Fruit fly (Drosophila melanogaster) whole organism, wandering third instar larva: ENCODE measurements around the gene CG15740.

Source experiments
- Abd-B ChIP-seq: fragments of >200 bp; optimal IDR thresholded peaks from 2 replicates; lab custom pipeline; 2017; ENCODE audit warnings: missing biosample characterization, missing genetic modification characterization
- CG32264 ChIP-seq: fragments of 200-800 bp; sonication (Bioruptor generic); optimal IDR thresholded peaks from 2 replicates; lab custom pipeline; 2016; ENCODE audit warnings: missing biosample characterization, missing genetic modification characterization
- CrebA ChIP-seq: fragments of 200-800 bp; sonication (Bioruptor generic); optimal IDR thresholded peaks from 2 replicates; lab custom pipeline; 2016; ENCODE audit warnings: missing biosample characterization, mild to moderate bottlenecking, missing genetic modification characterization, borderline replicate concordance
- Dfd ChIP-seq: fragments of >200 bp; optimal IDR thresholded peaks from 2 replicates; lab custom pipeline; 2017; ENCODE audit warnings: missing biosample characterization, missing genetic modification characterization
- Hr83 ChIP-seq: fragments of 200-300 bp; sonication (Bioruptor generic); optimal IDR thresholded peaks from 2 replicates; lab custom pipeline; 2016; ENCODE audit warnings: missing biosample characterization, mild to moderate bottlenecking, missing genetic modification characterization, moderate library complexity; ENCODE audit not compliant: poor library complexity, severe bottlenecking
- Myc ChIP-seq: fragments of >200 bp; optimal IDR thresholded peaks from 2 replicates; lab custom pipeline; 2017
- OdsH ChIP-seq: fragments of 200-800 bp; sonication (Bioruptor generic); optimal IDR thresholded peaks from 2 replicates; lab custom pipeline; 2016; ENCODE audit warnings: missing biosample characterization, mild to moderate bottlenecking, missing genetic modification characterization
- Vsx2 ChIP-seq: fragments of 200-300, 225-300 bp; sonication (Bioruptor generic); optimal IDR thresholded peaks from 2 replicates; lab custom pipeline; 2018; ENCODE audit warnings: missing biosample characterization, missing genetic modification characterization; ENCODE audit not compliant: partially characterized antibody
- br ChIP-seq: fragments of 200-800 bp; sonication (Bioruptor generic); optimal IDR thresholded peaks from 2 replicates; lab custom pipeline; 2016; ENCODE audit warnings: missing biosample characterization, missing genetic modification characterization
- dsf ChIP-seq: sonication (Bioruptor generic); optimal IDR thresholded peaks from 2 replicates; lab custom pipeline; 2016; ENCODE audit warnings: missing biosample characterization, missing genetic modification characterization, borderline replicate concordance
- foxo ChIP-seq, 2 experiments: fragments of 200-800 bp; sonication (Bioruptor generic); optimal IDR thresholded peaks; 2 replicates in 1 of 2; 3 replicates in 1 of 2; lab custom pipeline; 2016 to 2017; ENCODE audit warnings: missing biosample characterization in 2 of 2, missing genetic modification characterization in 2 of 2
- fru ChIP-seq: fragments of 200-800 bp; sonication (Bioruptor generic); optimal IDR thresholded peaks from 3 replicates; lab custom pipeline; 2016; ENCODE audit warnings: missing biosample characterization, mild to moderate bottlenecking, missing genetic modification characterization
- psq ChIP-seq: fragments of 200-800 bp; sonication (Bioruptor generic); optimal IDR thresholded peaks from 3 replicates; lab custom pipeline; 2017; ENCODE audit warnings: missing biosample characterization, mild to moderate bottlenecking, missing genetic modification characterization, moderate library complexity
- woc ChIP-seq: sonication (Bioruptor generic); optimal IDR thresholded peaks from 2 replicates; lab custom pipeline; 2016; ENCODE audit warnings: missing biosample characterization, mild to moderate bottlenecking, missing genetic modification characterization

DNA sequence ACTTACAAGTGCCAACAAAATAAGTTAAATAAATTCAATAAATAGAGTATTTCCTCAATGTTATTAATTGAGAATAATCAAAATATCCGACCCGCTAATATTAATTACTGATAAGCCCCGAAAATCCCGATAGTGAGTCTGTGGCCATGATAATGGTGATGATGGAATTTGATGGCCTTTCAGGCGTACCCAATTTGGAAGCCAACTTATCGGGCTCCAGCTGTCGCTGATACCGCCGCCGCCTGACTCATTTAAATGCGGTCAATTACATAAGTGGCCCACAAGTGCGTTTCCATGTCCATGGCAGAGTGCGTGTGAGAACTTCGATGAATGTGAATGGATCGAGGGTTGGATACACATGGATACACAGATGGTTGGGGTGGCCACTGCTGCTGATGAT, 38.2 kb upstream of the CG15740 start:
- no peak for TF ChIP-seq br (GFP tag; lab: Kevin White, UChicago)
- TF ChIP-seq fru (GFP tag; lab: Kevin White, UChicago): no peak
- TF ChIP-seq woc: no peak
- TF ChIP-seq psq (GFP tag; lab: Kevin White, UChicago): no peak
- no peak for TF ChIP-seq Abd-B
- no peak for TF ChIP-seq CG32264
- no peak for TF ChIP-seq Hr83 (GFP tag; lab: Kevin White, UChicago)
- TF ChIP-seq CrebA: no peak
- no peak for TF ChIP-seq dsf
- TF ChIP-seq OdsH: no peak
- no peak for TF ChIP-seq Myc
- no peak for TF ChIP-seq Vsx2
- TF ChIP-seq Dfd (GFP tag; lab: Kevin White, UChicago): no peak
- TF ChIP-seq foxo (GFP tag; optimal IDR thresholded peaks at IDR 0.05; lab: Kevin White, UChicago): no peak
